Worm (Caenorhabditis elegans) whole organism, L4 larva: ENCODE results near the gene R10D12.7.

Source experiments
- ama-1 ChIP-seq: fragments of 150-350 bp; optimal IDR thresholded peaks from 2 replicates; lab custom pipeline; 2014; ENCODE audit warnings: inconsistent platforms, mixed read lengths
- lin-29 ChIP-seq: fragments of 200-800 bp; sonication (Bioruptor generic); IDR thresholded peaks from 2 replicates; pipeline ENCODE4 v1.3.6; 2022; ENCODE audit warnings: missing genetic modification reagents, missing genetic modification characterization, missing compliant biosample characterization
- nhr-76 ChIP-seq: fragments of 150-350 bp; optimal IDR thresholded peaks from 2 replicates; lab custom pipeline; 2014; ENCODE audit warnings: missing biosample characterization, missing genetic modification characterization
- nhr-77 ChIP-seq: fragments of 150-350 bp; optimal IDR thresholded peaks from 2 replicates; lab custom pipeline; 2014; ENCODE audit warnings: missing biosample characterization, missing genetic modification characterization
- unc-130 ChIP-seq: sonication (generic microtip); optimal IDR thresholded peaks from 2 replicates; lab custom pipeline; 2016; ENCODE audit warnings: missing genetic modification reagents, missing genetic modification characterization, missing compliant biosample characterization
- unc-62 ChIP-seq, 3 experiments: fragments of 150-350 bp in 1 of 3; sonication (generic microtip); optimal IDR thresholded peaks in 2 of 3; peaks in 1 of 3; 1 replicate in 1 of 3; 2 replicates in 2 of 3; lab custom pipeline; 2014 to 2017; ENCODE audit warnings: missing biosample characterization in 3 of 3, missing genetic modification characterization in 3 of 3, missing genetic modification reagents in 3 of 3, missing genotype in 1 of 3

- TF ChIP-seq nhr-76 (tag; lab: Kevin White, UChicago) (no peak), unc-130 (no peak), lin-29 (GFP tag; lab: Robert Waterston, UW) (no peak), nhr-77 (no peak), unc-62 (GFP tag; optimal IDR thresholded peaks at IDR 0.05 in 1 of 2; lab: Kevin White, UChicago) (peak in 1 of 2 experiments; percentile 91), unc-62 (tag; optimal IDR thresholded peaks at IDR 0.05; lab: Kevin White, UChicago) (no peak), ama-1 (lab: Kevin White, UChicago) (no peak)
These were observed 5.7 kb downstream of the R10D12.7 start for ce11 chrV:13955370-13956089.
